Fruit fly (Drosophila melanogaster) whole organism, embryonic: Measurements from ENCODE around the gene eIF2alpha.

ENCODE experiments used
- Antp ChIP-seq: fragments of 200-800 bp; sonication (Bioruptor generic); optimal IDR thresholded peaks from 3 replicates; lab custom pipeline; 2016; ENCODE audit warnings: missing biosample characterization, missing genetic modification characterization
- CG10565 ChIP-seq: fragments of 200-800 bp; sonication (Bioruptor generic); optimal IDR thresholded peaks from 3 replicates; lab custom pipeline; 2016; ENCODE audit warnings: missing biosample characterization, mild to moderate bottlenecking, missing genetic modification characterization
- CG12219 ChIP-seq: fragments of 200-800 bp; sonication (Bioruptor generic); optimal IDR thresholded peaks from 3 replicates; lab custom pipeline; 2018; ENCODE audit warnings: missing biosample characterization, mild to moderate bottlenecking, missing genetic modification characterization
- CG12299 ChIP-seq: fragments of 200-800 bp; sonication (Bioruptor generic); optimal IDR thresholded peaks from 2 replicates; lab custom pipeline; 2018; ENCODE audit warnings: missing biosample characterization, mild to moderate bottlenecking, missing genetic modification characterization
- CG14860 ChIP-seq: fragments of 200-800 bp; sonication (Bioruptor generic); IDR thresholded peaks from 3 replicates; pipeline ENCODE4 v1.3.6; 2022; ENCODE audit warnings: missing biosample characterization, missing genetic modification characterization; ENCODE audit not compliant: partially characterized antibody
- CG15011 ChIP-seq: fragments of 200-800 bp; sonication (Bioruptor generic); optimal IDR thresholded peaks from 3 replicates; lab custom pipeline; 2018; ENCODE audit warnings: missing biosample characterization, mild to moderate bottlenecking, missing genetic modification characterization
- CG1647 ChIP-seq: fragments of 200-800 bp; sonication (Bioruptor generic); optimal IDR thresholded peaks from 3 replicates; lab custom pipeline; 2016; ENCODE audit warnings: missing biosample characterization, missing genetic modification characterization
- CG17802 ChIP-seq: fragments of 200-800 bp; sonication (Bioruptor generic); optimal IDR thresholded peaks from 2 replicates; lab custom pipeline; 2018; ENCODE audit warnings: missing biosample characterization, mild to moderate bottlenecking, missing genetic modification characterization, moderate library complexity
- CG17829 ChIP-seq: fragments of 200-800 bp; optimal IDR thresholded peaks from 2 replicates; lab custom pipeline; 2019; ENCODE audit warnings: missing biosample characterization, mild to moderate bottlenecking, missing genetic modification characterization, moderate library complexity
- CG4404 ChIP-seq: fragments of 200-800 bp; sonication (Bioruptor generic); IDR thresholded peaks from 2 replicates; pipeline ENCODE4 v1.3.6; 2022; ENCODE audit warnings: missing biosample characterization, missing genetic modification characterization
- CG4730 ChIP-seq: fragments of 200-800 bp; sonication (Bioruptor generic); IDR thresholded peaks from 2 replicates; pipeline ENCODE4 v1.3.6; 2022; ENCODE audit warnings: missing biosample characterization, missing genetic modification characterization
- CG4854 ChIP-seq: fragments of 200-800 bp; sonication (Bioruptor generic); optimal IDR thresholded peaks from 2 replicates; lab custom pipeline; 2016; ENCODE audit warnings: missing biosample characterization, missing genetic modification characterization, inconsistent platforms
- CG6175 ChIP-seq: fragments of 200-800 bp; sonication (Bioruptor generic); IDR thresholded peaks from 3 replicates; pipeline ENCODE4 v1.3.6; 2022; ENCODE audit warnings: missing biosample characterization, missing genetic modification characterization
- CG7745 ChIP-seq: fragments of 200-800 bp; sonication (Bioruptor generic); optimal IDR thresholded peaks from 2 replicates; lab custom pipeline; 2018; ENCODE audit warnings: missing biosample characterization, mild to moderate bottlenecking, missing genetic modification characterization, moderate library complexity
- CG9932 ChIP-seq: fragments of 200-800 bp; sonication (Bioruptor generic); IDR thresholded peaks from 2 replicates; pipeline ENCODE4 v1.3.6; 2022; ENCODE audit warnings: missing biosample characterization, missing genetic modification characterization
- D19B ChIP-seq: fragments of 200-800 bp; sonication (Bioruptor generic); optimal IDR thresholded peaks from 2 replicates; lab custom pipeline; 2017; ENCODE audit warnings: missing biosample characterization, mild to moderate bottlenecking, missing genetic modification characterization
- E2f1 ChIP-seq: fragments of 200-800 bp; sonication (Bioruptor generic); IDR thresholded peaks from 2 replicates; pipeline ENCODE4 v1.3.6; 2022; ENCODE audit warnings: missing biosample characterization, missing genetic modification characterization
- Elba2 ChIP-seq: fragments of 200-800 bp; sonication (Bioruptor generic); optimal IDR thresholded peaks from 3 replicates; lab custom pipeline; 2016; ENCODE audit warnings: missing biosample characterization, missing genetic modification characterization
- HLH3B ChIP-seq: fragments of 200-800 bp; sonication (Bioruptor generic); IDR thresholded peaks from 2 replicates; pipeline ENCODE4 v1.3.6; 2022; ENCODE audit warnings: missing biosample characterization, missing genetic modification characterization
- NC2α ChIP-seq: fragments of 200-800 bp; sonication (Bioruptor generic); optimal IDR thresholded peaks from 2 replicates; lab custom pipeline; 2016; ENCODE audit warnings: missing biosample characterization, missing genetic modification characterization
- NfI ChIP-seq: fragments of 200-800 bp; sonication (Bioruptor generic); optimal IDR thresholded peaks from 3 replicates; lab custom pipeline; 2018; ENCODE audit warnings: missing biosample characterization, mild to moderate bottlenecking, missing genetic modification characterization, moderate library complexity
- Pdp1 ChIP-seq, 2 experiments: fragments of 200-800 bp; sonication (Bioruptor generic); optimal IDR thresholded peaks; 3 replicates each; lab custom pipeline; 2016; ENCODE audit warnings: missing biosample characterization in 2 of 2, missing genetic modification characterization in 2 of 2, mild to moderate bottlenecking in 1 of 2, moderate library complexity in 1 of 2
- TFAM ChIP-seq: fragments of 200-800 bp; sonication (Bioruptor generic); optimal IDR thresholded peaks from 2 replicates; lab custom pipeline; 2017; ENCODE audit warnings: missing biosample characterization, missing genetic modification characterization, inconsistent platforms
- Tbp ChIP-seq: fragments of >200 bp; optimal IDR thresholded peaks from 2 replicates; lab custom pipeline; 2018; ENCODE audit warnings: missing biosample characterization, missing genetic modification characterization
- Trl ChIP-seq, 3 experiments: fragments of >200 bp in 2 of 3; fragments of 200-800 bp in 1 of 3; sonication (Bioruptor generic) in 1 of 3; optimal IDR thresholded peaks; 2 replicates in 1 of 3; 3 replicates in 2 of 3; lab custom pipeline; 2016 to 2017; ENCODE audit warnings: missing biosample characterization in 1 of 3, missing genetic modification characterization in 1 of 3
- Xrp1 ChIP-seq: fragments of 200-800 bp; sonication (Bioruptor generic); IDR thresholded peaks from 2 replicates; pipeline ENCODE4 v1.3.6; 2022; ENCODE audit warnings: missing biosample characterization, missing genetic modification characterization
- ac ChIP-seq: fragments of 200-800 bp; sonication (Bioruptor generic); optimal IDR thresholded peaks from 3 replicates; lab custom pipeline; 2017; ENCODE audit warnings: missing biosample characterization, mild to moderate bottlenecking, missing genetic modification characterization
- ase ChIP-seq: fragments of 200-800 bp; sonication (Bioruptor generic); IDR thresholded peaks from 3 replicates; pipeline ENCODE4 v1.3.6; 2022; ENCODE audit warnings: missing biosample characterization, missing genetic modification characterization
- dm ChIP-seq: fragments of 200-800 bp; sonication (Bioruptor generic); optimal IDR thresholded peaks from 3 replicates; lab custom pipeline; 2016; ENCODE audit warnings: missing biosample characterization, missing genetic modification characterization
- ewg ChIP-seq: fragments of 200-800 bp; sonication (Bioruptor generic); optimal IDR thresholded peaks from 3 replicates; lab custom pipeline; 2017; ENCODE audit warnings: mild to moderate bottlenecking, missing biosample characterization, missing genetic modification reagents, missing genetic modification characterization
- exex ChIP-seq: fragments of 200-800 bp; sonication (Bioruptor generic); optimal IDR thresholded peaks from 4 replicates; lab custom pipeline; 2018; ENCODE audit warnings: missing biosample characterization, mild to moderate bottlenecking, missing genetic modification characterization, moderate library complexity
- fru ChIP-seq: fragments of >200 bp; optimal IDR thresholded peaks from 2 replicates; lab custom pipeline; 2017
- gcm ChIP-seq: fragments of 200-800 bp; sonication (Bioruptor generic); optimal IDR thresholded peaks from 2 replicates; lab custom pipeline; 2019; ENCODE audit warnings: missing biosample characterization, mild to moderate bottlenecking, missing genetic modification characterization, moderate library complexity
- klu ChIP-seq: fragments of 200-800 bp; sonication (Bioruptor generic); IDR thresholded peaks from 2 replicates; pipeline ENCODE4 v1.3.6; 2022; ENCODE audit warnings: missing biosample characterization, missing genetic modification characterization
- lmd ChIP-seq: fragments of 200-800 bp; sonication (Bioruptor generic); IDR thresholded peaks from 2 replicates; pipeline ENCODE4 v1.3.6; 2022; ENCODE audit warnings: missing biosample characterization, missing genetic modification characterization
- nmo ChIP-seq: fragments of 200-800 bp; sonication (Bioruptor generic); optimal IDR thresholded peaks from 2 replicates; lab custom pipeline; 2018; ENCODE audit warnings: missing biosample characterization, mild to moderate bottlenecking, missing genetic modification characterization, moderate library complexity
- org-1 ChIP-seq: fragments of 200-800 bp; sonication (Bioruptor generic); optimal IDR thresholded peaks from 2 replicates; lab custom pipeline; 2017; ENCODE audit warnings: missing biosample characterization, missing genetic modification characterization
- pan ChIP-seq, 4 experiments: fragments of >200 bp in 3 of 4; fragments of 200-800 bp in 1 of 4; sonication (Bioruptor generic) in 1 of 4; optimal IDR thresholded peaks in 3 of 4; IDR thresholded peaks in 1 of 4; 2 replicates each; pipeline versions ENCODE4 v1.3.6 to Lab custom; 2017 to 2022; ENCODE audit warnings: missing biosample characterization in 2 of 4, missing genetic modification characterization in 2 of 4, mixed read lengths in 1 of 4
- prd ChIP-seq, 3 experiments: fragments of >200 bp in 2 of 3; fragments of 200-800 bp in 1 of 3; sonication (Bioruptor generic) in 1 of 3; optimal IDR thresholded peaks in 2 of 3; IDR thresholded peaks in 1 of 3; 2 replicates in 2 of 3; 3 replicates in 1 of 3; pipeline versions ENCODE4 v1.3.6 to Lab custom; 2017 to 2022; ENCODE audit warnings: missing biosample characterization in 1 of 3, missing genetic modification characterization in 1 of 3
- ranshi ChIP-seq: fragments of 200-800 bp; sonication (Bioruptor generic); IDR thresholded peaks from 2 replicates; pipeline ENCODE4 v1.3.6; 2022; ENCODE audit warnings: missing biosample characterization, missing genetic modification characterization
- salm ChIP-seq: fragments of 200-800 bp; sonication (Bioruptor generic); optimal IDR thresholded peaks from 2 replicates; lab custom pipeline; 2018; ENCODE audit warnings: missing biosample characterization, mild to moderate bottlenecking, missing genetic modification characterization
- sens ChIP-seq: fragments of 200-800 bp; sonication (Bioruptor generic); peaks from one replicate; lab custom pipeline; 2016; ENCODE audit warnings: missing biosample characterization, missing genetic modification characterization
- sens-2 ChIP-seq: fragments of 200-800 bp; sonication (Bioruptor generic); IDR thresholded peaks from 2 replicates; pipeline ENCODE4 v1.3.6; 2022; ENCODE audit warnings: missing biosample characterization, missing genetic modification characterization
- sisA ChIP-seq: fragments of 200-800 bp; sonication (Bioruptor generic); IDR thresholded peaks from 2 replicates; pipeline ENCODE4 v1.3.6; 2022; ENCODE audit warnings: missing biosample characterization, missing genetic modification characterization
- tio ChIP-seq: fragments of 200-800 bp; sonication (Bioruptor generic); optimal IDR thresholded peaks from 2 replicates; lab custom pipeline; 2017; ENCODE audit warnings: missing biosample characterization, missing genetic modification characterization, inconsistent platforms
- vnd ChIP-seq: fragments of 200-800 bp; sonication (Bioruptor generic); IDR thresholded peaks from 3 replicates; pipeline ENCODE4 v1.3.6; 2022; ENCODE audit warnings: missing biosample characterization, missing genetic modification characterization; ENCODE audit not compliant: partially characterized antibody
- z ChIP-seq: fragments of 200-800 bp; sonication (Bioruptor generic); IDR thresholded peaks from 3 replicates; pipeline ENCODE4 v1.3.6; 2022; ENCODE audit warnings: missing biosample characterization, missing genetic modification characterization
- zen ChIP-seq: fragments of 200-800 bp; sonication (Bioruptor generic); optimal IDR thresholded peaks from 3 replicates; lab custom pipeline; 2018; ENCODE audit warnings: missing biosample characterization, mild to moderate bottlenecking, missing genetic modification characterization, moderate library complexity
- zf30C ChIP-seq: fragments of 200-800 bp; sonication (Bioruptor generic); optimal IDR thresholded peaks from 3 replicates; lab custom pipeline; 2018; ENCODE audit warnings: missing biosample characterization, mild to moderate bottlenecking, missing genetic modification characterization

The eIF2alpha gene

dm6 chrX:16422466-16423124, 24.2 kb downstream of the eIF2alpha start, which contains the start of gene hang (continued):
- TF ChIP-seq salm (tag; lab: Kevin White, UChicago) (peak; percentile 27), E2f1 (peak; percentile 28; the same call in 1 of the 2 replicates), tio (GFP tag; lab: Kevin White, UChicago) (no peak), ac (GFP tag; lab: Kevin White, UChicago) (no peak), Tbp (peak; percentile 41), Trl (optimal IDR thresholded peaks at IDR 0.05; lab: Kevin White, UChicago) (no peak), Trl (GFP tag; optimal IDR thresholded peaks at IDR 0.05; lab: Kevin White, UChicago) (peak; percentile 29), CG17829 (peak; percentile 53), zen (tag; lab: Kevin White, UChicago) (no peak), sisA (GFP tag; lab: Robert Waterston, UW) (0 out of 2 replicates have a peak, but pooled peaks have one; percentile 17), org-1 (GFP tag; lab: Kevin White, UChicago) (peak; percentile 2), CG7745 (tag; lab: Kevin White, UChicago) (no peak), CG4404 (no peak), HLH3B (no peak), D19B (no peak), Xrp1 (GFP tag; lab: Robert Waterston, UW) (no peak), lmd (peak; percentile 21; the same call in 1 of the 2 replicates), Pdp1 (GFP tag; optimal IDR thresholded peaks at IDR 0.05; lab: Kevin White, UChicago) (peak in 1 of 2 experiments; percentile 30), ase (GFP tag; lab: Robert Waterston, UW) (no peak), pan (optimal IDR thresholded peaks at IDR 0.05; lab: Kevin White, UChicago) (no peak), pan (GFP tag; optimal IDR thresholded peaks at IDR 0.05 in 1 of 2, IDR thresholded peaks at IDR 0.05 in 1 of 2) (no peak), CG15011 (GFP tag; lab: Kevin White, UChicago) (no peak), exex (tag; lab: Kevin White, UChicago) (no peak), dm (GFP tag; lab: Kevin White, UChicago) (peak; percentile 3), nmo (GFP tag; lab: Kevin White, UChicago) (no peak), z (GFP tag; lab: Robert Waterston, UW) (no peak), Elba2 (GFP tag; lab: Kevin White, UChicago) (peak; percentile 35), fru (lab: Kevin White, UChicago) (no peak), sens-2 (no peak), gcm (no peak), NfI (GFP tag; lab: Kevin White, UChicago) (peak; percentile 24), CG1647 (GFP tag; lab: Kevin White, UChicago) (no peak), Antp (peak; percentile 66), CG12299 (peak; percentile 77), zf30C (no peak), ranshi (GFP tag; lab: Robert Waterston, UW) (0 out of 2 replicates have a peak, but pooled peaks have one; percentile 4), CG14860 (peak; percentile 15; the same call in 1 of the 3 replicates), klu (no peak), CG9932 (GFP tag; lab: Robert Waterston, UW) (peak; percentile 73), CG12219 (GFP tag; lab: Kevin White, UChicago) (peak; percentile 5), ewg (GFP tag; lab: Kevin White, UChicago) (peak; percentile 94), CG4854 (GFP tag; lab: Kevin White, UChicago) (no peak), CG4730 (GFP tag; lab: Robert Waterston, UW) (no peak), vnd (GFP tag; lab: Robert Waterston, UW) (peak; percentile 58; the same call in 1 of the 3 replicates), TFAM (GFP tag; lab: Kevin White, UChicago) (no peak), NC2α (GFP tag; lab: Kevin White, UChicago) (no peak), CG17802 (tag; lab: Kevin White, UChicago) (no peak), CG6175 (0 out of 3 replicates have a peak, but pooled peaks have one; percentile 8), prd (optimal IDR thresholded peaks at IDR 0.05; lab: Kevin White, UChicago) (no peak), prd (GFP tag; IDR thresholded peaks at IDR 0.05; lab: Robert Waterston, UW) (peak; percentile 38; the same call in 2 of the 3 replicates), sens (GFP tag; lab: Kevin White, UChicago) (peak; percentile 65), CG10565 (GFP tag; lab: Kevin White, UChicago) (no peak)
